Worm (Caenorhabditis elegans): ENCODE data around the gene ZK105.12.

Gene ZK105.12

ce11 chrV:7716034-7716433, at the start of gene ZK105.12:
TSS of gene ZK105.12 (minus strand) at chrV:7716134.
- TF ChIP-seq zfp-2 (tag; optimal IDR thresholded peaks at IDR 0.05), result no peak

- TF ChIP-seq Y75B8A.6 (GFP tag; IDR thresholded peaks at IDR 0.05) (no peak), mdt-29 (GFP tag; IDR thresholded peaks at IDR 0.05) (0 out of 2 replicates have a peak, but pooled peaks have one; percentile 20)
These were observed 46.0 kb upstream of the ZK105.12 start for ce11 chrV:7761906-7762305.

ce11 chrV:7760174-7760573, 44.2 kb upstream of the ZK105.12 start, which contains the start of gene hint-3:
TSS of gene hint-3 (plus strand) at chrV:7760474.
- no peak for TF ChIP-seq spr-3 (GFP tag; optimal IDR thresholded peaks at IDR 0.05)
- TF ChIP-seq unc-130 (GFP tag; optimal IDR thresholded peaks at IDR 0.05), result no peak
- no peak for TF ChIP-seq F44E2.7 (GFP tag; IDR thresholded peaks at IDR 0.05)
- 0 out of 2 replicates have a peak, but pooled peaks have one; percentile 25 for TF ChIP-seq php-3 (GFP tag; IDR thresholded peaks at IDR 0.05)
- TF ChIP-seq lin-13 (GFP tag; optimal IDR thresholded peaks at IDR 0.05), result no peak
- no peak for TF ChIP-seq ceh-20 (GFP tag; IDR thresholded peaks at IDR 0.05)
- no peak for TF ChIP-seq snpc-4 (tag; optimal IDR thresholded peaks at IDR 0.05)
- TF ChIP-seq T20F7.1 (GFP tag; optimal IDR thresholded peaks at IDR 0.05), result no peak
- no peak for TF ChIP-seq ZK337.2 (GFP tag; IDR thresholded peaks at IDR 0.05)
- TF ChIP-seq ceh-28 (tag; optimal IDR thresholded peaks at IDR 0.05), result no peak
- TF ChIP-seq dmd-6 (GFP tag; IDR thresholded peaks at IDR 0.05), result peak; percentile 32; the same call in 1 of the 2 replicates
- no peak for TF ChIP-seq ama-1 (optimal IDR thresholded peaks at IDR 0.05)
- no peak for TF ChIP-seq D1046.2 (GFP tag; IDR thresholded peaks at IDR 0.05)
- TF ChIP-seq gei-8 (GFP tag; optimal IDR thresholded peaks at IDR 0.05), result no peak
- TF ChIP-seq dmd-9 (GFP tag; IDR thresholded peaks at IDR 0.05), result no peak
- no peak for TF ChIP-seq nhr-11 (tag; optimal IDR thresholded peaks at IDR 0.05)
- no peak for TF ChIP-seq saeg-2 (GFP tag; IDR thresholded peaks at IDR 0.05)
- TF ChIP-seq lir-3 (tag; optimal IDR thresholded peaks at IDR 0.05), result no peak
- no peak for TF ChIP-seq mdl-1 (tag; optimal IDR thresholded peaks at IDR 0.05)
- no peak for TF ChIP-seq lin-15B (tag; optimal IDR thresholded peaks at IDR 0.05)
- no peak for TF ChIP-seq Y105C5A.15 (GFP tag; IDR thresholded peaks at IDR 0.05)
- TF ChIP-seq pqm-1 (tag; optimal IDR thresholded peaks at IDR 0.05), result peak; percentile 28
- no peak for TF ChIP-seq aly-2 (tag; optimal IDR thresholded peaks at IDR 0.05)
- no peak for TF ChIP-seq daf-16 (GFP tag; optimal IDR thresholded peaks at IDR 0.05)
- peak; percentile 64 for TF ChIP-seq daf-16 (tag; optimal IDR thresholded peaks at IDR 0.05)
- peak; percentile 20 for TF ChIP-seq ztf-7 (tag; optimal IDR thresholded peaks at IDR 0.05)
- TF ChIP-seq dve-1 (tag; optimal IDR thresholded peaks at IDR 0.05; ENCODE audit: insufficient read depth), result peak; percentile 13
- no peak for TF ChIP-seq tag-97 (GFP tag; IDR thresholded peaks at IDR 0.05)
- no peak for TF ChIP-seq madf-9 (GFP tag; conservative IDR thresholded peaks at IDR 0.05)
- no peak for TF ChIP-seq fkh-10 (GFP tag; optimal IDR thresholded peaks at IDR 0.05)

- TF ChIP-seq dpl-1 (GFP tag; optimal IDR thresholded peaks at IDR 0.05), result peak; percentile 17
- TF ChIP-seq fos-1 (tag; optimal IDR thresholded peaks at IDR 0.05), result no peak
- TF ChIP-seq hlh-11 (tag; optimal IDR thresholded peaks at IDR 0.05), result peak; percentile 61
- 0 out of 2 replicates have a peak, but pooled peaks have one; percentile 37 for TF ChIP-seq hmg-1.1 (GFP tag; IDR thresholded peaks at IDR 0.05)
- no peak for TF ChIP-seq ceh-82 (tag; optimal IDR thresholded peaks at IDR 0.05)
- TF ChIP-seq lir-3 (tag; optimal IDR thresholded peaks at IDR 0.05), result no peak
- TF ChIP-seq mep-1 (tag; optimal IDR thresholded peaks at IDR 0.05), result peak; percentile 63
- peak; percentile 92 for TF ChIP-seq aha-1 (tag)
- TF ChIP-seq zip-11 (GFP tag; IDR thresholded peaks at IDR 0.05), result no peak
- TF ChIP-seq rbr-2 (tag; optimal IDR thresholded peaks at IDR 0.05), result peak; percentile 52
- no peak for TF ChIP-seq hif-1 (tag; optimal IDR thresholded peaks at IDR 0.05)
- TF ChIP-seq unc-39 (tag; optimal IDR thresholded peaks at IDR 0.05), result no peak
- no peak for TF ChIP-seq ctbp-1 (GFP tag; IDR thresholded peaks at IDR 0.05)
- no peak for TF ChIP-seq attf-4 (tag; optimal IDR thresholded peaks at IDR 0.05)
- TF ChIP-seq mxl-3 (GFP tag; optimal IDR thresholded peaks at IDR 0.05), result no peak
- no peak for TF ChIP-seq snpc-1.2 (GFP tag; IDR thresholded peaks at IDR 0.05)
- peak; percentile 41 for TF ChIP-seq dve-1 (tag; optimal IDR thresholded peaks at IDR 0.05; ENCODE audit: insufficient read depth)
- TF ChIP-seq mdl-1 (tag; optimal IDR thresholded peaks at IDR 0.05), result peak in 1 of 2 experiments; percentile 86
- TF ChIP-seq nhr-41 (GFP tag; IDR thresholded peaks at IDR 0.05), result no peak
- TF ChIP-seq fkh-10 (GFP tag; optimal IDR thresholded peaks at IDR 0.05), result peak; percentile 2
- no peak for TF ChIP-seq ama-1 (optimal IDR thresholded peaks at IDR 0.05)
These were observed 43.3 kb upstream of the ZK105.12 start for ce11 chrV:7759270-7759669.

Data from whole organism, L4 larva.